Worm (Caenorhabditis elegans) whole organism, midembryonic: ENCODE measurements around the gene nog-1.

Experiments used
- T22C8.4 ChIP-seq: fragments of 200-800 bp; sonication (Bioruptor generic); IDR thresholded peaks from 2 replicates; pipeline ENCODE4 v1.3.6; 2022; ENCODE audit warnings: missing genetic modification characterization, missing compliant biosample characterization
- cog-1 ChIP-seq: sonication (generic microtip); optimal IDR thresholded peaks from 2 replicates; lab custom pipeline; 2016; ENCODE audit warnings: missing genetic modification characterization, missing compliant biosample characterization
- klf-2 ChIP-seq: fragments of 200-800 bp; sonication (Bioruptor generic); conservative IDR thresholded peaks from 2 replicates; pipeline ENCODE4 v1.3.6; 2022; ENCODE audit warnings: missing genetic modification reagents, missing genetic modification characterization, missing compliant biosample characterization
- ref-1 ChIP-seq: fragments of 200-800 bp; sonication (Bioruptor generic); conservative IDR thresholded peaks from 2 replicates; pipeline ENCODE4 v1.3.6; 2022; ENCODE audit warnings: missing genetic modification reagents, missing genetic modification characterization, missing compliant biosample characterization
- tab-1 ChIP-seq: fragments of 200-800 bp; sonication (Bioruptor generic); IDR thresholded peaks from 2 replicates; pipeline ENCODE4 v1.3.6; 2022; ENCODE audit warnings: missing genetic modification characterization, missing compliant biosample characterization
- ztf-23 ChIP-seq: fragments of 200-800 bp; sonication (Bioruptor generic); IDR thresholded peaks from 2 replicates; pipeline ENCODE4 v1.3.6; 2022; ENCODE audit warnings: missing genetic modification reagents, missing genetic modification characterization, missing compliant biosample characterization
- ztf-29 ChIP-seq: fragments of 200-800 bp; sonication (Bioruptor generic); IDR thresholded peaks from 2 replicates; pipeline ENCODE4 v1.3.6; 2022; ENCODE audit warnings: missing genetic modification reagents, missing genetic modification characterization, missing compliant biosample characterization

DNA sequence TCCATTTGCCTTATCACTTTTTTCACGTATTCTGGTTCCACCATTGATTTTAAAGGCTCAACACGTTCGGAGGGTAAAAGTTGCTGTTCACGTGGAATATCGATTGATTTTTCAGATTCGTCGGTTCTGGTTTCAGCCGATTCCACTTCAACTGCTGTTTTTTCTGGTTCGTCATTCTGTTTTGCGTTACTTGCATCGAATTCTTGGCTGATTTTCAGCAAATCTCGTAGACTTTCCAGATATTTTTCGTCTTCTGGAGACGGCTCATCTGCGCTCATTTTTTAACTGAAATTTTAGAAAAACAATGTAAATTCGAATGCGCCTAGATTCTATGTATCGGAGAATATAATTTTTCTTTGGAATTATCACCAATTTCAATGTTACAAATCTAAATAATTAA lies 26.0 kb downstream of the nog-1 start, which contains the start of gene eri-1:
- TF ChIP-seq ztf-23 (GFP tag; lab: Robert Waterston, UW), result no peak
- no peak for TF ChIP-seq klf-2 (GFP tag; lab: Robert Waterston, UW)
- TF ChIP-seq cog-1 (tag; lab: Kevin White, UChicago), result no peak
- TF ChIP-seq T22C8.4 (GFP tag; lab: Robert Waterston, UW), result peak; percentile 46; the same call in 1 of the 2 replicates
- TF ChIP-seq ztf-29 (GFP tag; lab: Robert Waterston, UW), result no peak
- no peak for TF ChIP-seq tab-1 (GFP tag; lab: Robert Waterston, UW)
- TF ChIP-seq ref-1 (GFP tag; lab: Robert Waterston, UW), result no peak
